Worm (Caenorhabditis elegans) whole organism, mixed stage, embryonic: ENCODE results near the gene nlp-78.

ENCODE experiments used
- blmp-1 ChIP-seq: fragments of 150-350 bp; optimal IDR thresholded peaks from 2 replicates; lab custom pipeline; 2014; ENCODE audit warnings: missing biosample characterization, missing genetic modification characterization
- elt-3 ChIP-seq: fragments of 150-350 bp; optimal IDR thresholded peaks from 2 replicates; lab custom pipeline; 2014; ENCODE audit warnings: missing biosample characterization, missing genetic modification characterization
- hlh-1 ChIP-seq: fragments of 150-350 bp; optimal IDR thresholded peaks from 2 replicates; lab custom pipeline; 2014; ENCODE audit warnings: missing biosample characterization, missing genetic modification reagents, missing genetic modification characterization
- lin-13 ChIP-seq: fragments of 150-350 bp; optimal IDR thresholded peaks from 2 replicates; lab custom pipeline; 2014; ENCODE audit warnings: missing biosample characterization, missing genetic modification characterization
- mep-1 ChIP-seq: fragments of 150-350 bp; optimal IDR thresholded peaks from 2 replicates; lab custom pipeline; 2017; ENCODE audit warnings: missing biosample characterization, missing genetic modification reagents, missing genetic modification characterization, inconsistent platforms
- nhr-237 ChIP-seq: fragments of 150-350 bp; optimal IDR thresholded peaks from 2 replicates; lab custom pipeline; 2014; ENCODE audit warnings: missing biosample characterization, missing genetic modification characterization
- unc-39 ChIP-seq: fragments of 150-350 bp; optimal IDR thresholded peaks from 2 replicates; lab custom pipeline; 2014; ENCODE audit warnings: missing biosample characterization, missing genetic modification characterization
- unc-62 ChIP-seq: fragments of 150-350 bp; optimal IDR thresholded peaks from 2 replicates; lab custom pipeline; 2014; ENCODE audit warnings: missing biosample characterization, missing genetic modification reagents, missing genetic modification characterization
- zip-8 ChIP-seq: fragments of 150-350 bp; optimal IDR thresholded peaks from 2 replicates; lab custom pipeline; 2014; ENCODE audit warnings: missing biosample characterization, missing genetic modification characterization
- ztf-11 ChIP-seq: fragments of 150-350 bp; optimal IDR thresholded peaks from 2 replicates; lab custom pipeline; 2014; ENCODE audit warnings: missing biosample characterization, missing genetic modification characterization

DNA sequence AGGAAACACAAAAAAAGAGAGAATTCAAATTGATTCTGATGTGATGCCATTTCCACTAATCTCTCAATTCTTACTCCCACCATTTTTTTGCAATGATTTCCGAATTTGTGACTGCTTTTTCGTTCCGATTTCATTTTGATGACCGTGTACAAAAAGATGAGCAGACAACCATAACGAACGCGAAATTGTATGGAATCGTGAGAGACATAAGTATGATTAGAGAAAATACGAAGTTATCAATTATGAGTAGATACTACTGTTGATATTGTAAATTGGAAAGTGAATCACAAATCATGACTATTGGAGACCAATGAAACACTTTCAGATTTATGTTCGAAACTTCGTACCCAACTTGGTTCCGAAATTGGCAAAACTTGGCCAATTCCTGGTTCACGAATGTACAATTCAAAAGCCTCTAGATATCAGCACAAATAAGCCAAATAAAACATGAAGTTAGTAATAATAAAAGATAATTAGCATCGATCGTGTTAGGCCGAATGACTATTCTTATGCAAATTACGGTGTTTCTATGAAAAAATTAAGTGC is 24.4 kb upstream of the nlp-78 start:
- no peak for TF ChIP-seq ztf-11 (tag; lab: Kevin White, UChicago)
- TF ChIP-seq unc-62 (GFP tag; lab: Kevin White, UChicago) = no peak
- TF ChIP-seq nhr-237 (tag; lab: Kevin White, UChicago) = no peak
- no peak for TF ChIP-seq elt-3 (tag; lab: Kevin White, UChicago)
- TF ChIP-seq zip-8 (tag; lab: Kevin White, UChicago) = no peak
- TF ChIP-seq unc-39 (tag; lab: Kevin White, UChicago) = no peak
- TF ChIP-seq mep-1 (tag; lab: Kevin White, UChicago) = no peak
- no peak for TF ChIP-seq lin-13 (tag; lab: Kevin White, UChicago)
- no peak for TF ChIP-seq blmp-1 (tag; lab: Kevin White, UChicago)
- TF ChIP-seq hlh-1 (tag; lab: Kevin White, UChicago) = no peak
